Worm (Caenorhabditis elegans) whole organism, young adult: Measurements from ENCODE around the gene F28D1.6.

Experiments used
- F23B12.7 ChIP-seq: sonication (generic microtip); optimal IDR thresholded peaks from 2 replicates; lab custom pipeline; 2017; ENCODE audit warnings: missing genetic modification characterization, mild to moderate bottlenecking, missing compliant biosample characterization, antibody characterized with exemption, moderate library complexity; ENCODE audit not compliant: insufficient read depth
- F33H1.4 ChIP-seq: fragments of 200-800 bp; sonication (Bioruptor generic); IDR thresholded peaks from 2 replicates; pipeline ENCODE4 v1.3.6; 2022; ENCODE audit warnings: missing genetic modification reagents, missing genetic modification characterization, missing compliant biosample characterization
- F49E8.2 ChIP-seq: sonication (generic microtip); optimal IDR thresholded peaks from 3 replicates; lab custom pipeline; 2017; ENCODE audit warnings: missing genetic modification characterization, mild to moderate bottlenecking, missing compliant biosample characterization, antibody characterized with exemption, moderate library complexity; ENCODE audit not compliant: insufficient read depth
- Y53F4B.3 ChIP-seq: fragments of 200-800 bp; sonication (Bioruptor generic); IDR thresholded peaks from 2 replicates; pipeline ENCODE4 v1.3.6; 2022; ENCODE audit warnings: missing genetic modification reagents, missing genetic modification characterization, missing compliant biosample characterization
- ama-1 ChIP-seq, 3 experiments: fragments of 150-350 bp in 1 of 3; sonication (generic microtip) in 2 of 3; optimal IDR thresholded peaks; 2 replicates each; lab custom pipeline; 2014 to 2018; ENCODE audit warnings: missing biosample characterization in 2 of 3, missing genetic modification characterization in 2 of 3, missing genetic modification reagents in 2 of 3
- aptf-3 ChIP-seq: fragments of 200-800 bp; sonication (Bioruptor generic); IDR thresholded peaks from 2 replicates; pipeline ENCODE4 v1.3.6; 2022; ENCODE audit warnings: missing genetic modification characterization, missing compliant biosample characterization
- atf-7 ChIP-seq: sonication (generic microtip); optimal IDR thresholded peaks from 2 replicates; lab custom pipeline; 2017; ENCODE audit warnings: mild to moderate bottlenecking, missing genetic modification characterization, missing compliant biosample characterization
- athp-1 ChIP-seq: sonication (generic microtip); optimal IDR thresholded peaks from 2 replicates; lab custom pipeline; 2017; ENCODE audit warnings: mild to moderate bottlenecking, missing genetic modification characterization, missing compliant biosample characterization
- ccch-3 ChIP-seq: fragments of 200-800 bp; sonication (Bioruptor generic); optimal IDR thresholded peaks from 2 replicates; lab custom pipeline; 2018; ENCODE audit warnings: mild to moderate bottlenecking, missing genetic modification characterization, missing compliant biosample characterization
- cebp-2 ChIP-seq: fragments of 200-800 bp; sonication (Bioruptor generic); IDR thresholded peaks from 2 replicates; pipeline ENCODE4 v1.3.6; 2022; ENCODE audit warnings: missing genetic modification characterization, missing compliant biosample characterization
- ceh-100 ChIP-seq: fragments of 200-800 bp; sonication (Bioruptor generic); IDR thresholded peaks from 2 replicates; pipeline ENCODE4 v1.3.6; 2022; ENCODE audit warnings: missing genetic modification reagents, missing genetic modification characterization, missing compliant biosample characterization
- ceh-27 ChIP-seq: fragments of 200-800 bp; sonication (Bioruptor generic); optimal IDR thresholded peaks from 2 replicates; lab custom pipeline; 2018; ENCODE audit warnings: mild to moderate bottlenecking, missing genetic modification characterization, moderate library complexity, missing compliant biosample characterization
- ceh-79 ChIP-seq: sonication (generic microtip); optimal IDR thresholded peaks from 2 replicates; lab custom pipeline; 2017; ENCODE audit warnings: mild to moderate bottlenecking, missing genetic modification characterization, missing compliant biosample characterization
- die-1 ChIP-seq: sonication (generic microtip); optimal IDR thresholded peaks from 2 replicates; lab custom pipeline; 2016; ENCODE audit warnings: missing genotype, mild to moderate bottlenecking, missing genetic modification characterization, missing compliant biosample characterization
- efl-1 ChIP-seq: fragments of 150-350 bp; optimal IDR thresholded peaks from 2 replicates; lab custom pipeline; 2014; ENCODE audit warnings: missing biosample characterization, missing genetic modification reagents, missing genetic modification characterization
- ekl-4 ChIP-seq: fragments of 200-800 bp; sonication (Bioruptor generic); IDR thresholded peaks from 2 replicates; pipeline ENCODE4 v1.3.6; 2022; ENCODE audit warnings: missing genetic modification reagents, missing genetic modification characterization, missing compliant biosample characterization
- hlh-12 ChIP-seq: sonication (generic microtip); optimal IDR thresholded peaks from 2 replicates; lab custom pipeline; 2016; ENCODE audit warnings: missing genetic modification characterization, missing compliant biosample characterization
- hlh-26 ChIP-seq: fragments of 200-800 bp; sonication (Bioruptor generic); conservative IDR thresholded peaks from 2 replicates; pipeline ENCODE4 v1.3.6; 2022; ENCODE audit warnings: missing genetic modification reagents, missing genetic modification characterization, missing compliant biosample characterization
- hmg-1.2 ChIP-seq: fragments of 200-800 bp; sonication (Bioruptor generic); IDR thresholded peaks from 2 replicates; pipeline ENCODE4 v1.3.6; 2022; ENCODE audit warnings: missing genetic modification reagents, missing genetic modification characterization, missing compliant biosample characterization
- hsf-1 ChIP-seq: fragments of 200-800 bp; sonication (Bioruptor generic); IDR thresholded peaks from 2 replicates; pipeline ENCODE4 v1.3.6; 2022; ENCODE audit warnings: missing genetic modification reagents, missing genetic modification characterization, missing compliant biosample characterization
- let-526 ChIP-seq: fragments of 200-800 bp; sonication (Bioruptor generic); IDR thresholded peaks from 2 replicates; pipeline ENCODE4 v1.3.6; 2022; ENCODE audit warnings: missing genetic modification reagents, missing genetic modification characterization, missing compliant biosample characterization
- lin-26 ChIP-seq: fragments of 200-800 bp; sonication (Bioruptor generic); IDR thresholded peaks from 2 replicates; pipeline ENCODE4 v1.3.6; 2022; ENCODE audit warnings: missing genetic modification reagents, missing genetic modification characterization, missing compliant biosample characterization
- lsy-27 ChIP-seq: sonication (generic microtip); optimal IDR thresholded peaks from 2 replicates; lab custom pipeline; 2017; ENCODE audit warnings: missing genetic modification characterization, mild to moderate bottlenecking, missing compliant biosample characterization, antibody characterized with exemption, missing genotype, borderline replicate concordance; ENCODE audit not compliant: insufficient read depth
- madf-10 ChIP-seq: sonication (generic microtip); optimal IDR thresholded peaks from 2 replicates; lab custom pipeline; 2016; ENCODE audit warnings: mild to moderate bottlenecking, missing genetic modification characterization, missing compliant biosample characterization
- mcd-1 ChIP-seq: fragments of 200-800 bp; sonication (Bioruptor generic); IDR thresholded peaks from 2 replicates; pipeline ENCODE4 v1.3.6; 2022; ENCODE audit warnings: missing genetic modification reagents, missing genetic modification characterization, missing compliant biosample characterization
- mel-28 ChIP-seq: sonication (generic microtip); optimal IDR thresholded peaks from 2 replicates; lab custom pipeline; 2016; ENCODE audit warnings: borderline replicate concordance, mild to moderate bottlenecking, missing genetic modification characterization, missing compliant biosample characterization
- mes-4 ChIP-seq: sonication (generic microtip); optimal IDR thresholded peaks from 2 replicates; lab custom pipeline; 2016; ENCODE audit warnings: missing genotype, missing genetic modification characterization, missing compliant biosample characterization
- mxl-1 ChIP-seq: sonication (generic microtip); optimal IDR thresholded peaks from 2 replicates; lab custom pipeline; 2016; ENCODE audit warnings: missing genetic modification characterization, missing compliant biosample characterization
- nfya-1 ChIP-seq: sonication (generic microtip); optimal IDR thresholded peaks from 2 replicates; lab custom pipeline; 2017; ENCODE audit warnings: antibody characterized with exemption, missing compliant biosample characterization, missing genetic modification characterization, borderline replicate concordance; ENCODE audit not compliant: insufficient read depth
- nfya-2 ChIP-seq: fragments of 200-800 bp; sonication (Bioruptor generic); IDR thresholded peaks from 2 replicates; pipeline ENCODE4 v1.3.6; 2022; ENCODE audit warnings: missing genetic modification reagents, missing genetic modification characterization, missing compliant biosample characterization
- nhr-179 ChIP-seq: sonication (generic microtip); optimal IDR thresholded peaks from 2 replicates; lab custom pipeline; 2016; ENCODE audit warnings: mild to moderate bottlenecking, missing genetic modification characterization, missing compliant biosample characterization
- nhr-27 ChIP-seq: fragments of 200-800 bp; sonication (Bioruptor generic); optimal IDR thresholded peaks from 2 replicates; lab custom pipeline; 2018; ENCODE audit warnings: mild to moderate bottlenecking, missing genetic modification characterization, moderate library complexity, missing compliant biosample characterization
- nhr-80 ChIP-seq: sonication (generic microtip); optimal IDR thresholded peaks from 2 replicates; lab custom pipeline; 2016; ENCODE audit warnings: missing genetic modification characterization, missing compliant biosample characterization
- nhr-90 ChIP-seq: sonication (generic microtip); optimal IDR thresholded peaks from 2 replicates; lab custom pipeline; 2016; ENCODE audit warnings: missing genotype, mild to moderate bottlenecking, missing genetic modification characterization, missing compliant biosample characterization
- pha-4 ChIP-seq: fragments of 150-350 bp; sonication (generic microtip); optimal IDR thresholded peaks from 2 replicates; lab custom pipeline; 2014; ENCODE audit warnings: missing biosample characterization, missing genetic modification reagents, missing genetic modification characterization
- rcor-1 ChIP-seq: fragments of 200-800 bp; sonication (Bioruptor generic); IDR thresholded peaks from 2 replicates; pipeline ENCODE4 v1.3.6; 2022; ENCODE audit warnings: missing genetic modification reagents, missing genetic modification characterization, missing compliant biosample characterization
- rec-8 ChIP-seq, 2 experiments: sonication (generic microtip); optimal IDR thresholded peaks; 2 replicates each; lab custom pipeline; 2016; ENCODE audit warnings: mild to moderate bottlenecking in 2 of 2, missing genetic modification characterization in 2 of 2, missing genetic modification reagents in 2 of 2, missing genotype in 2 of 2, missing biosample characterization in 1 of 2, missing compliant biosample characterization in 1 of 2, moderate library complexity in 1 of 2
- sea-2 ChIP-seq: fragments of 200-800 bp; sonication (Bioruptor generic); IDR thresholded peaks from 2 replicates; pipeline ENCODE4 v1.3.6; 2022; ENCODE audit warnings: missing genetic modification characterization, missing compliant biosample characterization
- snpc-1.3 ChIP-seq: sonication (generic microtip); optimal IDR thresholded peaks from 2 replicates; lab custom pipeline; 2017; ENCODE audit warnings: missing genetic modification characterization, mild to moderate bottlenecking, missing compliant biosample characterization, antibody characterized with exemption, moderate library complexity, missing genotype, missing genetic modification reagents; ENCODE audit not compliant: insufficient read depth
- somi-1 ChIP-seq: fragments of 200-800 bp; sonication (Bioruptor generic); optimal IDR thresholded peaks from 2 replicates; lab custom pipeline; 2018; ENCODE audit warnings: mild to moderate bottlenecking, missing genetic modification characterization, missing compliant biosample characterization
- tbp1 ChIP-seq: fragments of 200-800 bp; sonication (Bioruptor generic); optimal IDR thresholded peaks from 2 replicates; lab custom pipeline; 2018; ENCODE audit warnings: mild to moderate bottlenecking, missing genetic modification characterization, missing compliant biosample characterization
- tbx-9 ChIP-seq: sonication (generic microtip); optimal IDR thresholded peaks from 2 replicates; lab custom pipeline; 2016; ENCODE audit warnings: borderline replicate concordance, missing genetic modification characterization, inconsistent platforms, missing compliant biosample characterization
- tlf-1 ChIP-seq: fragments of 200-800 bp; sonication (Bioruptor generic); optimal IDR thresholded peaks from 2 replicates; lab custom pipeline; 2018; ENCODE audit warnings: mild to moderate bottlenecking, missing genetic modification characterization, missing compliant biosample characterization
- ztf-26 ChIP-seq: sonication (generic microtip); optimal IDR thresholded peaks from 2 replicates; lab custom pipeline; 2017; ENCODE audit warnings: missing genetic modification characterization, missing compliant biosample characterization
- ztf-3 ChIP-seq: fragments of 200-800 bp; sonication (Bioruptor generic); optimal IDR thresholded peaks from 2 replicates; lab custom pipeline; 2018; ENCODE audit warnings: mild to moderate bottlenecking, missing genetic modification characterization, missing compliant biosample characterization
- ztf-6 ChIP-seq: fragments of 200-800 bp; sonication (Bioruptor generic); IDR thresholded peaks from 2 replicates; pipeline ENCODE4 v1.3.6; 2022; ENCODE audit warnings: missing genetic modification reagents, missing genetic modification characterization, missing compliant biosample characterization

Gene F28D1.6

ce11 chrIV:12417536-12418195 is 32.7 kb upstream of the F28D1.6 start, which contains the start of gene F08G5.3 (continued):
- TF ChIP-seq F33H1.4 (GFP tag; lab: Robert Waterston, UW) (peak; percentile 52; the same call in 1 of the 2 replicates), ccch-3 (no peak), mxl-1 (peak; percentile 45), Y53F4B.3 (GFP tag; lab: Robert Waterston, UW) (0 out of 2 replicates have a peak, but pooled peaks have one; percentile 43), cebp-2 (peak; percentile 90; the same call in 1 of the 2 replicates), snpc-1.3 (tag; lab: Kevin White, UChicago) (peak; percentile 74), mcd-1 (peak; percentile 56), pha-4 (tag; lab: Kevin White, UChicago) (no peak), ztf-6 (GFP tag; lab: Robert Waterston, UW) (no peak), F23B12.7 (tag; lab: Kevin White, UChicago) (peak; percentile 73), let-526 (GFP tag; lab: Robert Waterston, UW) (no peak), ztf-26 (tag; lab: Kevin White, UChicago) (peak; percentile 26), sea-2 (no peak), ztf-3 (no peak), madf-10 (tag; lab: Kevin White, UChicago) (peak; percentile 64), nhr-90 (tag; lab: Kevin White, UChicago) (peak; percentile 77), mes-4 (peak; percentile 82), aptf-3 (GFP tag; lab: Robert Waterston, UW) (no peak), tbx-9 (tag; lab: Kevin White, UChicago) (no peak), tlf-1 (GFP tag; lab: Kevin White, UChicago) (peak; percentile 48), nfya-2 (GFP tag; lab: Robert Waterston, UW) (no peak), die-1 (peak; percentile 89), tbp1 (peak; percentile 94), mel-28 (tag; lab: Kevin White, UChicago) (no peak), hlh-12 (tag; lab: Kevin White, UChicago) (peak; percentile 38), nfya-1 (tag; lab: Kevin White, UChicago) (no peak), hmg-1.2 (GFP tag; lab: Robert Waterston, UW) (peak; percentile 67), F49E8.2 (peak; percentile 36), hlh-26 (GFP tag; lab: Robert Waterston, UW) (no peak), efl-1 (no peak), ceh-27 (GFP tag; lab: Kevin White, UChicago) (peak; percentile 46), athp-1 (tag; lab: Kevin White, UChicago) (peak; percentile 58), rec-8 (tag; optimal IDR thresholded peaks at IDR 0.05; lab: Kevin White, UChicago) (peak; percentile 49 to 90), ama-1 (optimal IDR thresholded peaks at IDR 0.05; lab: Kevin White, UChicago) (no peak), ama-1 (GFP tag; optimal IDR thresholded peaks at IDR 0.05; lab: Kevin White, UChicago) (peak; percentile 70 to 73), nhr-179 (tag; lab: Kevin White, UChicago) (no peak), lin-26 (GFP tag; lab: Robert Waterston, UW) (peak; percentile 91), atf-7 (tag; lab: Kevin White, UChicago) (no peak), nhr-27 (tag; lab: Kevin White, UChicago) (no peak), ceh-100 (0 out of 2 replicates have a peak, but pooled peaks have one; percentile 28), nhr-80 (tag; lab: Kevin White, UChicago) (peak; percentile 23), hsf-1 (peak; percentile 57; the same call in 1 of the 2 replicates), ekl-4 (GFP tag; lab: Robert Waterston, UW) (0 out of 2 replicates have a peak, but pooled peaks have one; percentile 46), somi-1 (GFP tag; lab: Kevin White, UChicago) (peak; percentile 59), ceh-79 (peak; percentile 27), rcor-1 (GFP tag; lab: Robert Waterston, UW) (peak; percentile 22; the same call in 1 of the 2 replicates), lsy-27 (tag; lab: Kevin White, UChicago) (no peak)
